Fruit fly (Drosophila melanogaster) S2 (cell line): ENCODE measurements around the gene CG14143.

ENCODE experiments used
- CG8478 ChIP-seq: fragments of >200 bp; optimal IDR thresholded peaks from 2 replicates; lab custom pipeline; 2018
- CTCF ChIP-seq, 2 experiments: fragments of >200 bp; optimal IDR thresholded peaks; 2 replicates each; lab custom pipeline; 2018

- TF ChIP-seq CG8478 (lab: Kevin White, UChicago) (no peak), CTCF (optimal IDR thresholded peaks at IDR 0.05; lab: Kevin White, UChicago) (no peak)
These were observed 16.0 kb downstream of the CG14143 start, which contains the start of gene CG6216 for dm6 chr3L:11150735-11151287.
